Fruit fly (Drosophila melanogaster): ENCODE measurements around the gene galla-2.

galla-2 gene

dm6 chr3L:10927349-10927748 is 44.7 kb downstream of the galla-2 start:
- no peak for TF ChIP-seq CG17801 (GFP tag; optimal IDR thresholded peaks at IDR 0.05; ENCODE audit: partially characterized antibody)

DNA sequence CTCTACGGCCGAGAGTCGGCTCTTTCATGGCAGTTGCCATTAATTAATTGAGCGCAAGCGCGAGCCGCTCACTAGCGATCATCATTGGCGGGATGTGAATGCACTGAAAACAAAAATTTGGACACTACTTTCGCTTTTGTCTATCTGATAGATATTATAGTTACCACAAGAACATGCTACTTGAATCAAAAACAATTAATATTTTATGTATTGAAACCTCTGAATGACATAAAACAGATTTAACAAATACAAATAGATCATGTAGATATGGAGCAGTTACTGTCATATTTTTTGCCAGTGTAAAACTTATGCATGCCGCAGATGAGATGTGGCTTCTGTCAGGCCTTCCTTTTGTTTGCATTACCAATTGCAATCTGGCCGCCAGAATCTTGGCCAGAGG is 45.3 kb downstream of the galla-2 start:
- TF ChIP-seq CG17801 (GFP tag; optimal IDR thresholded peaks at IDR 0.05; ENCODE audit: partially characterized antibody): no peak

DNA sequence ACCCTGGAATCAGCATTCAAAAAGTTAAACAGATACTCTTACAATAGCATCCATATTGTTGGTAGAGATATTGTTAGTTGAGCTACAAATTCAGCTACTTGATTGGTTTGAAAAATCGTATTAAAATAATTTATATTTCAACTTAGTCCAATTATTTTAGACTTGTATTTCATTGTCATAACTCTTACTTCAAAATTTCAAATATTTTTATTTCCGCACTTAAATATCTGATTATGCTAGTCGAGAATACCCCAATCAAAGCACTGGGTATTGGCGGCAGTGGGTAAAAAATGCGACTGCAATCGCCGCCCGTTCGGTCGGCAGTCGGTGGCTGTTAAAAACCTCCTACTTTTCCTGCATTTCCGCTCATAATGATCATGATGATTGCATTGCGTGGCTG is 46.1 kb downstream of the galla-2 start:
- no peak for TF ChIP-seq CG17801 (GFP tag; optimal IDR thresholded peaks at IDR 0.05; ENCODE audit: partially characterized antibody)

DNA sequence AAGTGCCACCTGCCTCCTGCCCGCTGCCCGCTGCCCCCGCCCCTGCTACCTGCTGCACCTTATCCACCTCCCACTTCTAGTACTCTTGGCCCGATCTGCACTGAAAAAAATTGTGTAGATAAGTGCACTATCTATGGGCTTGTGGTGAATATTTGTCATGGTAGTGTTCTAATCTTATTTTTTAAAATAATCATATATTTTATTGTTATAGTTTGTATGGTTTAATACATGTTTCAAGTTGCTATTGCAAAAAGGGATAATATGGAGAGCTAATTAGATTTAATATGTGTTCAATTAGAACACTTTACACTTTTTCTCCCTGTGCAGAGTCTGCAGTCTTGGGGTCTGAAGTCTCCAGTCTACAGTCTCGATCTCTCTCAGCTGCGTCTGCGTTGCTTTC is 48.7 kb downstream of the galla-2 start:
- TF ChIP-seq CG17801 (GFP tag; optimal IDR thresholded peaks at IDR 0.05; ENCODE audit: partially characterized antibody): no peak
